Worm (Caenorhabditis elegans): Measurements from ENCODE around the gene Y81G3A.2.

DNA sequence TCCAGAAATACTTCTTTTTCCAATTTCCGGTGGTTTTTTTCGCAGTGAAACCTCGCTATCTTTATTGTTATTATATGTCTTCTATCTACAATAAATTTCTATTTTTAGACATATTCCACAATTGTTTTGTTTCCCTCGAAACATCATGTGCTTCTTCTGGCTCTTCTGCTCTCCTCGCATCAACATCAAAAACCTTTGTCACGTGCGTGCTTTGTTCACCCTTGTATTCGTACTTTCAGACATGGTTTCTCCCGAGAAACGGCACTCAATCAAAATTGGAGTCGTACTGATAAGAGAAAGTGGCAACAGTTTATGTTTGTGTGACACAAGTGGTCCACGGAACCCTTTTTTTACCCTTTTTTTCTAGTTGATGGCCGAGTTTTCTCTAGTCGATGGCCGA lies 3.0 kb upstream of the Y81G3A.2 start:
- TF ChIP-seq him-1 (tag; optimal IDR thresholded peaks at IDR 0.05) (no peak), W03F9.2 (tag; optimal IDR thresholded peaks at IDR 0.05) (no peak)

Data from whole organism, L4/young adult.